Worm (Caenorhabditis elegans) whole organism, early embryonic: ENCODE data around the gene enu-3.2.
"Not testable (repeated sequence)": the region's sequence is repeated elsewhere in the genome, so short reads cannot be mapped to it uniquely, and the experiment has no call there.

Source experiments
- B0310.2 ChIP-seq: sonication (generic microtip); optimal IDR thresholded peaks from 2 replicates; lab custom pipeline; 2016; ENCODE audit warnings: mild to moderate bottlenecking, missing genetic modification characterization, missing compliant biosample characterization
- F13C5.2 ChIP-seq: sonication (generic microtip); optimal IDR thresholded peaks from 2 replicates; lab custom pipeline; 2017; ENCODE audit warnings: mild to moderate bottlenecking, missing genetic modification characterization, inconsistent platforms, missing compliant biosample characterization
- aly-1 ChIP-seq: sonication (generic microtip); optimal IDR thresholded peaks from 2 replicates; lab custom pipeline; 2016; ENCODE audit warnings: missing genetic modification characterization, missing compliant biosample characterization
- ama-1 ChIP-seq: fragments of 150-350 bp; optimal IDR thresholded peaks from 2 replicates; lab custom pipeline; 2014
- ceh-13 ChIP-seq: fragments of 200-800 bp; sonication (Bioruptor generic); optimal IDR thresholded peaks from 2 replicates; lab custom pipeline; 2018; ENCODE audit warnings: mild to moderate bottlenecking, missing genetic modification characterization, missing compliant biosample characterization
- ceh-36 ChIP-seq: sonication (generic microtip); optimal IDR thresholded peaks from 2 replicates; lab custom pipeline; 2016; ENCODE audit warnings: missing genetic modification characterization, inconsistent platforms, missing compliant biosample characterization
- ets-7 ChIP-seq: sonication (generic microtip); optimal IDR thresholded peaks from 2 replicates; lab custom pipeline; 2016; ENCODE audit warnings: missing genotype, missing genetic modification characterization, missing compliant biosample characterization
- flt-1 ChIP-seq: fragments of 200-800 bp; sonication (Bioruptor generic); IDR thresholded peaks from 2 replicates; pipeline ENCODE4 v1.3.6; 2022; ENCODE audit warnings: missing genetic modification characterization, missing compliant biosample characterization
- hmbx-1 ChIP-seq: sonication (generic microtip); optimal IDR thresholded peaks from 2 replicates; lab custom pipeline; 2016; ENCODE audit warnings: mild to moderate bottlenecking, missing genetic modification characterization, missing compliant biosample characterization
- hmg-4 ChIP-seq: fragments of 200-800 bp; sonication (Bioruptor generic); optimal IDR thresholded peaks from 2 replicates; lab custom pipeline; 2018; ENCODE audit warnings: mild to moderate bottlenecking, missing genetic modification characterization, missing compliant biosample characterization
- hnd-1 ChIP-seq: sonication (generic microtip); optimal IDR thresholded peaks from 2 replicates; lab custom pipeline; 2016; ENCODE audit warnings: missing genetic modification characterization, missing compliant biosample characterization
- pes-1 ChIP-seq: fragments of 200-800 bp; sonication (Bioruptor generic); IDR thresholded peaks from 2 replicates; pipeline ENCODE4 v1.3.6; 2022; ENCODE audit warnings: missing genetic modification reagents, missing genetic modification characterization, missing compliant biosample characterization
- scrt-1 ChIP-seq: fragments of 200-800 bp; sonication (Bioruptor generic); IDR thresholded peaks from 2 replicates; pipeline ENCODE4 v1.3.6; 2022; ENCODE audit warnings: missing genetic modification characterization, missing compliant biosample characterization
- sea-1 ChIP-seq: fragments of 200-800 bp; sonication (Bioruptor generic); conservative IDR thresholded peaks from 2 replicates; pipeline ENCODE4 v1.3.6; 2022; ENCODE audit warnings: missing genetic modification characterization, missing compliant biosample characterization
- tbx-11 ChIP-seq: fragments of 200-800 bp; sonication (Bioruptor generic); IDR thresholded peaks from 2 replicates; pipeline ENCODE4 v1.3.6; 2022; ENCODE audit warnings: missing genetic modification characterization, missing compliant biosample characterization
- tbx-37 ChIP-seq: fragments of 200-800 bp; sonication (Bioruptor generic); conservative IDR thresholded peaks from 2 replicates; pipeline ENCODE4 v1.3.6; 2022; ENCODE audit warnings: missing genetic modification reagents, missing genetic modification characterization, missing compliant biosample characterization
- tra-4 ChIP-seq: sonication (generic microtip); optimal IDR thresholded peaks from 2 replicates; lab custom pipeline; 2017; ENCODE audit warnings: missing genetic modification characterization, missing compliant biosample characterization

Gene enu-3.2

DNA sequence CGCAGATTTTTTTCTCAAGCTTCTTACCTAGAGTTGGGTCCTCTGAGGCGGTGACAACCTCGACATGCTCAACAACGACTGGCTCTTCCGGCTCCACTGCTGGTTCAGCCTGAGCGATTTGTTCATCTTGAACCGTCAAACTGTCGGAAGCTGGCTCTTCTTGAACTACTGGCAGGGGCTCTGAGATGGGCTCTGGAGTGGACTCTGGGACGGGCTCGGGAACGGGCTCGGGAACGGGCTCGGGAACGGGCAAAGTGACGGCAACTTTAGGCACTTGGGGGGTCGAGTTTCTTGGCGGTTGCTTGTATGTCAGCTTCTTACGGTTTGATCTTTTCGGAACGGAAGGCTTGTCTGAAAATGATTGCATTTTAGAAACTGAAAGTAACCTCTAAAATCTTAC lies 22.2 kb downstream of the enu-3.2 start:
- no peak for TF ChIP-seq ceh-13 (GFP tag; lab: Kevin White, UChicago)
- no peak for TF ChIP-seq B0310.2 (tag; lab: Kevin White, UChicago)
- TF ChIP-seq ceh-36 (tag; lab: Kevin White, UChicago) = no peak
- TF ChIP-seq hmg-4 (GFP tag; lab: Kevin White, UChicago) = no peak
- TF ChIP-seq tbx-37 (GFP tag; lab: Robert Waterston, UW) = no peak
- no peak for TF ChIP-seq F13C5.2
- TF ChIP-seq hmbx-1 (tag; lab: Kevin White, UChicago) = no peak
- TF ChIP-seq ets-7 (tag; lab: Kevin White, UChicago) = no peak
- TF ChIP-seq tra-4 (tag; lab: Kevin White, UChicago) = no peak

DNA sequence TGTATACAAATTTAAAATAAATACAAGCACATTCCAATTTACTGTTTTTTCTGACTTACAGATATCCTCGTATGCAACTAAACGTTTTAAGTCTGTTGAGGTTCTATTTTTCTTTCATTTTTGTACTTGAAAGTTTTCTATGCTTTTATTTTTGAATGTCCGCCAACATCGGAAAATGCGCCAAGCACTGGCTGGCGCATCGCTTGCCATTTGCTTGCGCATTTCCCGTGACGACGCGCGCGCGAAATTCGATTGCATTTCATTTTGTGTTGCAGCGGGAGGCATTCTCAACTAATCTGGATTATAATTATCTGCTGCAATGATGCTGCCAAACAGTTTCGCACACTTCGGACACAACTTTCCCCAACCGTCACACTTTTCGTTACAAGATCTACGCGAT lies 28.1 kb downstream of the enu-3.2 start, which contains the start of gene fbxl-2:
fbxl-2 (plus strand) TSS at position 278 of the 400 bp plus-strand sequence.
- TF ChIP-seq pes-1 (no peak), ceh-36 (tag; lab: Kevin White, UChicago) (peak; percentile 56), hmg-4 (GFP tag; lab: Kevin White, UChicago) (peak; percentile 71), sea-1 (peak; percentile 44; the same call in 1 of the 2 replicates), flt-1 (peak; percentile 80; the same call in 1 of the 2 replicates), B0310.2 (tag; lab: Kevin White, UChicago) (peak; percentile 34), ama-1 (no peak), ceh-13 (GFP tag; lab: Kevin White, UChicago) (no peak), tbx-11 (peak; percentile 56; the same call in 1 of the 2 replicates), aly-1 (tag; lab: Kevin White, UChicago) (no peak), scrt-1 (0 out of 2 replicates have a peak, but pooled peaks have one; percentile 65), F13C5.2 (peak; percentile 94), ets-7 (tag; lab: Kevin White, UChicago) (peak; percentile 10), tbx-37 (GFP tag; lab: Robert Waterston, UW) (no peak), tra-4 (tag; lab: Kevin White, UChicago) (no peak), hnd-1 (tag; lab: Kevin White, UChicago) (peak; percentile 40), hmbx-1 (tag; lab: Kevin White, UChicago) (no peak)

DNA sequence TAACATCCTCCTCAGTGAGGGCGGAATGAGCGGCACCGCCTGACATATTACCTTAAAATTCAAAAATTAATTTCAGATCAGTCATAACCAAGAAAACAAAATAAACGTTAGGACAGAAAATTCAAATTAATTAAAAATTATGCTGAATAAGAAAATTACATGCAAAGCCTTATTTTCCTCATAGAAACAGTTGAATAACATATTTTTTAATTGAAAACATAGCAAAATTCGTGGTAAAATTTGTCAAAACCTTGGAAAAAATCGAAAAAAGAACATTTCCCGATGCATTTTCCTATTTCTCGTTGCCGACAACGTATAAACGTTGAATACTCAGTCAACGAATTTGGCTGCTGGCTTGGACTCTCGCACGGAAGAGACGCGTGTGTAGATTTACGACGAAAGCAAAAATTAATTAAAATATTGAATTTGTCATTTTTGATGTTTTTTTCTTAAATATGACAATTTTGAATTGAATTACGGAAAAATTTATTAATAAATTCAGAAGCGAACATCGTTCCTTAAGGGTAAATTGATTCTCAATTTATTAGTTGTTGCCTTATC lies 31.0 kb downstream of the enu-3.2 start, which contains the start of the genes rps-0 and rbg-3:
rps-0 (minus strand) TSS at position 51 of the 561 bp plus-strand sequence.
rbg-3 (plus strand) TSS at position 424 of the 561 bp plus-strand sequence.
- TF ChIP-seq pes-1 (no peak), F13C5.2 (peak; percentile 80)

DNA sequence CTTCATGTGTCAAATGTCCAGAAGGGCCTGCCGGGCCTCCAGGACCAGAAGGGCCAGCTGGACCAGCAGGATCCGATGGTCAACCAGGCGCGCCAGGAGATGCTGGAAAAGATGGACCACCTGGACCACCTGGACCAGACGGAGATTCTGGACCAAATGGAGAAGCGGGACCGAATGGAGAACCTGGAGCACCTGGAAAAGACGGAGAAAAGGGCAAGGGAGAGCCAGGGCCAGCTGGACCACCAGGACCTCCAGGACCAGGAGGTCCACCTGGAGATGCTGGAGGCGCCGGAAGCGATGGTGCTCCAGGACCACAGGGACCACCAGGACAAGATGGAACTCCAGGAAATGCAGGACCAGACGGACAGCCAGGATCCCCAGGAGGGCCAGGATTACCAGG lies 36.4 kb downstream of the enu-3.2 start:
- no peak for TF ChIP-seq ets-7 (tag; lab: Kevin White, UChicago)

DNA sequence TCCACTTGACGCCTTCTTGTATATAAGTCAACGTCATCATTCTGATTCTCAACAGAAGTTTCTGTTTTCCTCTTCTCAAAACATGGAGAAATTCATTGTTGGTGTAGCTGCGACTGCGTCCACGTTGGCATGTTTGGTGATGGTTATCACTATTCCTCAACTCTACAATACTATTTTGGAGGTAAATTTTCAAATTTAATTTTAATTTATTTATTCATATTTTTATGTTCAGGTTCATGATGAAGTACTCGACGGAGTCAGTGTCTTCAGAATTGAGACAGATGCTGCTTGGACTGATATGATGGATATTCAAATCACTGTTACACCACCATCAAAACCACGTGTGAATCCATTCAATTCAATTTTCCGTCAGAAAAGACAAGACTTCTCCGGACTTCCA lies 36.9 kb downstream of the enu-3.2 start, which contains the start of gene col-89:
col-89 (plus strand) TSS at position 19 of the 400 bp plus-strand sequence.
- TF ChIP-seq tbx-37 (GFP tag; lab: Robert Waterston, UW) = no peak
- no peak for TF ChIP-seq hnd-1 (tag; lab: Kevin White, UChicago)
- TF ChIP-seq ceh-13 (GFP tag; lab: Kevin White, UChicago) = no peak
- no peak for TF ChIP-seq sea-1
- no peak for TF ChIP-seq hmg-4 (GFP tag; lab: Kevin White, UChicago)
- TF ChIP-seq aly-1 (tag; lab: Kevin White, UChicago) = no peak
- no peak for TF ChIP-seq F13C5.2
- TF ChIP-seq ceh-36 (tag; lab: Kevin White, UChicago) = no peak
- no peak for TF ChIP-seq scrt-1
- no peak for TF ChIP-seq tra-4 (tag; lab: Kevin White, UChicago)
- no peak for TF ChIP-seq ets-7 (tag; lab: Kevin White, UChicago)
- TF ChIP-seq B0310.2 (tag; lab: Kevin White, UChicago) = no peak
- no peak for TF ChIP-seq tbx-11
- no peak for TF ChIP-seq ama-1
- TF ChIP-seq pes-1 = no peak
- TF ChIP-seq flt-1 = no peak
- TF ChIP-seq hmbx-1 (tag; lab: Kevin White, UChicago) = no peak

DNA sequence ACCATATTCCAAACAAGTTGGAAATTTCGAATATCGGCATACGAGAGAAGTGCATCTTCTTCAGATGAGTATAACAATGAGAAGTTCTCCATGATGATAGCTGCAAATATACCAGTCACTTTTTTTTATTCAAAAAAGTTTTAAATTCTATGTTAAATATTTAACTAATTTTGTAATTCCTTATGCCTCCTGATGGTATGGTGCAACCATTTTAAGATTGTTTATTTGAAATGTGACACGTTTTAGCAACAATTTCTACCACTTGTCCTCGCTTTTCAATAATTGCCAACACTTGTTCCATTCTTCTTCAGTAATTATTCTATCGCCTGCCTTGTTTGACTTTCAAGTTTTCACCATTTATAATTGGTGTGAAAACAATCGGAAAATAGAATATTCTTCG lies 39.1 kb downstream of the enu-3.2 start, which contains the start of gene F17C8.6:
F17C8.6 (minus strand) TSS at position 101 of the 400 bp plus-strand sequence.
- TF ChIP-seq ceh-13 (GFP tag; lab: Kevin White, UChicago) (no peak), F13C5.2 (no peak), sea-1 (no peak), ets-7 (tag; lab: Kevin White, UChicago) (no peak), tbx-37 (GFP tag; lab: Robert Waterston, UW) (no peak), B0310.2 (tag; lab: Kevin White, UChicago) (no peak), pes-1 (no peak), tbx-11 (no peak), hmbx-1 (tag; lab: Kevin White, UChicago) (no peak)

DNA sequence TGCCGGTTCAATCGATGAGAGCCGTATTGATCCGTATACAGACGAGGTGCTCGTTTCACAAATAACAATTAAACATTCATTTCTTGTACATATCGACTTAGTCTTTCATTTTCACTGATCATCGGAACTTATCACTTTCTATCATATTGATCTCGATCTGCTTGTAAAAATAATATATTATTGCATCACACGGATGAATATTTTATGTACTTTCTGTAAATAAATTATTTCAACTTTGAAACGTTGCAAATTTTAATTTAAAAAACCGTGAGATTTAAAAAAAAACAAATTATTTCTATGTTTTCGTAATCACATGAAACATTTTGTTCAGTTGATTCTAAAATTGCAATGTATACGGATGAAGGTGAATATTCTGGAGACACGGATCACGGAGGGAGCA lies 42.4 kb downstream of the enu-3.2 start, which contains the start of gene twk-6:
twk-6 (plus strand) TSS at position 301 of the 400 bp plus-strand sequence.
- not testable (repeated sequence) for TF ChIP-seq tbx-11; aly-1 (tag; lab: Kevin White, UChicago); tbx-37 (GFP tag; lab: Robert Waterston, UW)

DNA sequence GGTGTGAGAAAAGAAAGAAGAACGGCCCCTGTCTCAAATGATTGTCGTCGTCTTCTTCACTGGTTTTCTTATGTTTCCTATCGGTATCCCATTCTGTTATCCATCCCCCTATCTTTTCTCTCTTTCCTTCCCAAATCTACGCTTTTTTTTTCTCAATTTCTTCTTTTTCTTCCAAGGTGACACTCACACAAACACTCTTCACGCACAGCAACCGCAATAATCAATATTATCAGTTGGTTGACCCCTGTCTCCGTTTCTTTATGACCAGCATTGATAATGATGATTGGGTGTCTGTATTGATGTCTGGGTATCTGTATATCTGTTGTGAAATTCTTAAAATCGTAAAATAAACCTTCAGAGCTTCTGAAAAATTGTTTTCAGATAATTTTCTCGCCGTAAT lies 44.2 kb downstream of the enu-3.2 start:
- TF ChIP-seq scrt-1 (no peak), ceh-13 (GFP tag; lab: Kevin White, UChicago) (no peak), flt-1 (no peak), B0310.2 (tag; lab: Kevin White, UChicago) (no peak), tbx-11 (no peak)
